Fruit fly (Drosophila melanogaster) whole organism, embryonic: ENCODE results near the gene Ir25a.
A peak's percentile ranks its signal among the peaks of the same experiment; 100 is the strongest.

Experiments
- ATbp ChIP-seq: fragments of 200-800 bp; sonication (Bioruptor generic); optimal IDR thresholded peaks from 2 replicates; lab custom pipeline; 2017; ENCODE audit warnings: missing biosample characterization, mild to moderate bottlenecking, missing genetic modification characterization, missing genetic modification reagents
- Aef1 ChIP-seq: fragments of 200-800 bp; sonication (Bioruptor generic); IDR thresholded peaks from 3 replicates; pipeline ENCODE4 v1.3.6; 2022; ENCODE audit warnings: missing biosample characterization, missing genetic modification characterization
- Atf6 ChIP-seq: fragments of 200-800 bp; sonication (Bioruptor generic); IDR thresholded peaks from 2 replicates; pipeline ENCODE4 v1.3.6; 2022; ENCODE audit warnings: missing biosample characterization, missing genetic modification characterization
- CG10267 ChIP-seq: fragments of 200-800 bp; sonication (Bioruptor generic); optimal IDR thresholded peaks from 2 replicates; lab custom pipeline; 2018; ENCODE audit warnings: missing biosample characterization, mild to moderate bottlenecking, missing genetic modification characterization, moderate library complexity
- CG11398 ChIP-seq: fragments of 200-800 bp; sonication (Bioruptor generic); optimal IDR thresholded peaks from 2 replicates; lab custom pipeline; 2016; ENCODE audit warnings: missing biosample characterization, missing genetic modification characterization
- CG12391 ChIP-seq: fragments of 200-800 bp; sonication (Bioruptor generic); optimal IDR thresholded peaks from 3 replicates; lab custom pipeline; 2018; ENCODE audit warnings: missing biosample characterization, mild to moderate bottlenecking, missing genetic modification characterization, moderate library complexity
- CG12659 ChIP-seq: fragments of 200-800 bp; sonication (Bioruptor generic); optimal IDR thresholded peaks from 3 replicates; lab custom pipeline; 2017; ENCODE audit warnings: mild to moderate bottlenecking, missing biosample characterization, missing genetic modification reagents, missing genetic modification characterization
- CG14441 ChIP-seq: fragments of 200-800 bp; sonication (Bioruptor generic); IDR thresholded peaks from 2 replicates; pipeline ENCODE4 v1.3.6; 2022; ENCODE audit warnings: missing biosample characterization, missing genetic modification characterization
- CG17359 ChIP-seq: fragments of 200-800 bp; sonication (Bioruptor generic); optimal IDR thresholded peaks from 3 replicates; lab custom pipeline; 2018; ENCODE audit warnings: missing biosample characterization, mild to moderate bottlenecking, missing genetic modification characterization, moderate library complexity
- CG17385 ChIP-seq: fragments of 200-800 bp; sonication (Bioruptor generic); optimal IDR thresholded peaks from 3 replicates; lab custom pipeline; 2018; ENCODE audit warnings: missing biosample characterization, mild to moderate bottlenecking, missing genetic modification characterization
- CG17568 ChIP-seq: fragments of 200-800 bp; sonication (Bioruptor generic); optimal IDR thresholded peaks from 2 replicates; lab custom pipeline; 2018; ENCODE audit warnings: missing biosample characterization, mild to moderate bottlenecking, missing genetic modification characterization, moderate library complexity
- CG17912 ChIP-seq: fragments of 200-800 bp; sonication (Bioruptor generic); optimal IDR thresholded peaks from 2 replicates; lab custom pipeline; 2018; ENCODE audit warnings: missing biosample characterization, mild to moderate bottlenecking, missing genetic modification characterization
- CG18619 ChIP-seq: fragments of 200-800 bp; sonication (Bioruptor generic); optimal IDR thresholded peaks from 3 replicates; lab custom pipeline; 2017; ENCODE audit warnings: missing biosample characterization, mild to moderate bottlenecking, missing genetic modification characterization
- CG2129 ChIP-seq: fragments of 200-800 bp; sonication (Bioruptor generic); IDR thresholded peaks from 2 replicates; pipeline ENCODE4 v1.3.6; 2022; ENCODE audit warnings: missing biosample characterization, missing genetic modification characterization; ENCODE audit not compliant: partially characterized antibody
- CG30403 ChIP-seq: fragments of 200-800 bp; sonication (Bioruptor generic); optimal IDR thresholded peaks from 3 replicates; lab custom pipeline; 2016; ENCODE audit warnings: missing biosample characterization, missing genetic modification characterization
- CG30431 ChIP-seq: fragments of 200-800 bp; sonication (Bioruptor generic); optimal IDR thresholded peaks from 2 replicates; lab custom pipeline; 2017; ENCODE audit warnings: missing biosample characterization, missing genetic modification characterization
- CG32767 ChIP-seq: fragments of 200-800 bp; sonication (Bioruptor generic); IDR thresholded peaks from 2 replicates; pipeline ENCODE4 v1.3.6; 2022; ENCODE audit warnings: missing biosample characterization, missing genetic modification characterization
- CG34422 ChIP-seq: fragments of 200-800 bp; sonication (Bioruptor generic); IDR thresholded peaks from 3 replicates; pipeline ENCODE4 v1.3.6; 2022; ENCODE audit warnings: missing biosample characterization, missing genetic modification characterization
- CG4282 ChIP-seq: fragments of 200-800 bp; sonication (Bioruptor generic); optimal IDR thresholded peaks from 2 replicates; lab custom pipeline; 2016; ENCODE audit warnings: missing biosample characterization, missing genetic modification characterization
- CG4424 ChIP-seq: fragments of 200-800 bp; sonication (Bioruptor generic); optimal IDR thresholded peaks from 3 replicates; lab custom pipeline; 2016; ENCODE audit warnings: missing biosample characterization, missing genetic modification characterization
- CG6254 ChIP-seq: fragments of 200-800 bp; sonication (Bioruptor generic); optimal IDR thresholded peaks from 3 replicates; lab custom pipeline; 2017; ENCODE audit warnings: mild to moderate bottlenecking, missing biosample characterization, missing genetic modification reagents, missing genetic modification characterization
- CG6683 ChIP-seq: fragments of 200-800 bp; sonication (Bioruptor generic); optimal IDR thresholded peaks from 2 replicates; lab custom pipeline; 2017; ENCODE audit warnings: missing biosample characterization, mild to moderate bottlenecking, missing genetic modification characterization, missing genetic modification reagents
- CG8478 ChIP-seq: fragments of >200 bp; optimal IDR thresholded peaks from 2 replicates; lab custom pipeline; 2018
- CG9817 ChIP-seq: fragments of 200-800 bp; sonication (Bioruptor generic); optimal IDR thresholded peaks from 2 replicates; lab custom pipeline; 2018; ENCODE audit warnings: missing biosample characterization, mild to moderate bottlenecking, missing genetic modification characterization, moderate library complexity
- CG9932 ChIP-seq: fragments of 200-800 bp; sonication (Bioruptor generic); IDR thresholded peaks from 2 replicates; pipeline ENCODE4 v1.3.6; 2022; ENCODE audit warnings: missing biosample characterization, missing genetic modification characterization
- Dbx ChIP-seq: fragments of 200-800 bp; sonication (Bioruptor generic); IDR thresholded peaks from 3 replicates; pipeline ENCODE4 v1.3.6; 2022; ENCODE audit warnings: missing biosample characterization, missing genetic modification characterization
- E2f1 ChIP-seq: fragments of 200-800 bp; sonication (Bioruptor generic); IDR thresholded peaks from 2 replicates; pipeline ENCODE4 v1.3.6; 2022; ENCODE audit warnings: missing biosample characterization, missing genetic modification characterization
- Eip74EF ChIP-seq, 2 experiments: fragments of 200-800 bp in 1 of 2; fragments of >200 bp in 1 of 2; sonication (Bioruptor generic) in 1 of 2; optimal IDR thresholded peaks; 2 replicates each; lab custom pipeline; 2017 to 2019; ENCODE audit warnings: missing biosample characterization in 2 of 2, missing genetic modification characterization in 2 of 2, mild to moderate bottlenecking in 1 of 2, moderate library complexity in 1 of 2
- Fer3 ChIP-seq: fragments of 200-800 bp; sonication (Bioruptor generic); optimal IDR thresholded peaks from 2 replicates; lab custom pipeline; 2018; ENCODE audit warnings: missing biosample characterization, mild to moderate bottlenecking, missing genetic modification characterization, moderate library complexity
- Med ChIP-seq: fragments of 200-800 bp; sonication (Bioruptor generic); peaks from one replicate; lab custom pipeline; 2016; ENCODE audit warnings: missing biosample characterization, missing genetic modification characterization, mild to moderate bottlenecking, inconsistent platforms, moderate library complexity
- Spps ChIP-seq: fragments of 200-800 bp; sonication (Bioruptor generic); optimal IDR thresholded peaks from 2 replicates; lab custom pipeline; 2018; ENCODE audit warnings: missing biosample characterization, mild to moderate bottlenecking, missing genetic modification characterization
- Xbp1 ChIP-seq: fragments of 200-800 bp; sonication (Bioruptor generic); optimal IDR thresholded peaks from 3 replicates; lab custom pipeline; 2016; ENCODE audit warnings: missing biosample characterization, mild to moderate bottlenecking, missing genetic modification characterization
- caup ChIP-seq: fragments of 200-800 bp; sonication (Bioruptor generic); optimal IDR thresholded peaks from 3 replicates; lab custom pipeline; 2017; ENCODE audit warnings: missing biosample characterization, mild to moderate bottlenecking, missing genetic modification characterization, moderate library complexity; ENCODE audit not compliant: severe bottlenecking
- chn ChIP-seq: fragments of 200-800 bp; sonication (Bioruptor generic); optimal IDR thresholded peaks from 2 replicates; lab custom pipeline; 2016; ENCODE audit warnings: missing biosample characterization, missing genetic modification characterization
- crol ChIP-seq: fragments of 200-800 bp; sonication (Bioruptor generic); IDR thresholded peaks from 2 replicates; pipeline ENCODE4 v1.3.6; 2022; ENCODE audit warnings: missing biosample characterization, missing genetic modification characterization
- dpn ChIP-seq, 2 experiments: fragments of 200-800 bp; sonication (Bioruptor generic); optimal IDR thresholded peaks; 3 replicates each; lab custom pipeline; 2016; ENCODE audit warnings: missing biosample characterization in 2 of 2, missing genetic modification characterization in 2 of 2
- esg ChIP-seq: fragments of 200-800 bp; sonication (Bioruptor generic); conservative IDR thresholded peaks from 2 replicates; pipeline ENCODE4 v1.3.6; 2022; ENCODE audit warnings: missing biosample characterization, missing genetic modification characterization
- fd3F ChIP-seq: fragments of 200-800 bp; sonication (Bioruptor generic); optimal IDR thresholded peaks from 2 replicates; lab custom pipeline; 2018; ENCODE audit warnings: missing biosample characterization, mild to moderate bottlenecking, missing genetic modification characterization, moderate library complexity
- hkb ChIP-seq, 2 experiments: fragments of 200-800 bp in 1 of 2; fragments of >200 bp in 1 of 2; sonication (Bioruptor generic) in 1 of 2; IDR thresholded peaks in 1 of 2; optimal IDR thresholded peaks in 1 of 2; 2 replicates each; pipeline versions ENCODE4 v1.3.6 to Lab custom; 2017 to 2022; ENCODE audit warnings: missing biosample characterization in 1 of 2, missing genetic modification characterization in 1 of 2
- kah ChIP-seq: fragments of 200-800 bp; sonication (Bioruptor generic); optimal IDR thresholded peaks from 2 replicates; lab custom pipeline; 2018; ENCODE audit warnings: missing biosample characterization, mild to moderate bottlenecking, missing genetic modification characterization
- kni ChIP-seq: fragments of 200-800 bp; sonication (Bioruptor generic); optimal IDR thresholded peaks from 3 replicates; lab custom pipeline; 2017; ENCODE audit warnings: mild to moderate bottlenecking, missing biosample characterization, missing genetic modification reagents, missing genetic modification characterization
- lab ChIP-seq: fragments of 200-800 bp; sonication (Bioruptor generic); optimal IDR thresholded peaks from 3 replicates; lab custom pipeline; 2017; ENCODE audit warnings: missing biosample characterization, missing genetic modification characterization, mild to moderate bottlenecking, moderate library complexity, missing genetic modification reagents
- lov ChIP-seq, 2 experiments: fragments of 200-800 bp in 1 of 2; fragments of >200 bp in 1 of 2; sonication (Bioruptor generic) in 1 of 2; IDR thresholded peaks in 1 of 2; optimal IDR thresholded peaks in 1 of 2; 2 replicates in 1 of 2; 3 replicates in 1 of 2; pipeline versions ENCODE4 v1.3.6 to Lab custom; 2017 to 2022; ENCODE audit warnings: missing biosample characterization in 1 of 2, missing genetic modification characterization in 1 of 2
- mam ChIP-seq: fragments of 200-800 bp; sonication (Bioruptor generic); optimal IDR thresholded peaks from 3 replicates; lab custom pipeline; 2016; ENCODE audit warnings: missing biosample characterization, missing genetic modification characterization
- phol ChIP-seq: fragments of 200-800 bp; sonication (Bioruptor generic); optimal IDR thresholded peaks from 3 replicates; lab custom pipeline; 2018; ENCODE audit warnings: missing biosample characterization, mild to moderate bottlenecking, missing genetic modification characterization, moderate library complexity
- sens-2 ChIP-seq: fragments of 200-800 bp; sonication (Bioruptor generic); IDR thresholded peaks from 2 replicates; pipeline ENCODE4 v1.3.6; 2022; ENCODE audit warnings: missing biosample characterization, missing genetic modification characterization
- tx ChIP-seq: fragments of 200-800 bp; sonication (Bioruptor generic); optimal IDR thresholded peaks from 2 replicates; lab custom pipeline; 2016; ENCODE audit warnings: missing biosample characterization, missing genetic modification characterization
- zen ChIP-seq: fragments of 200-800 bp; sonication (Bioruptor generic); optimal IDR thresholded peaks from 3 replicates; lab custom pipeline; 2018; ENCODE audit warnings: missing biosample characterization, mild to moderate bottlenecking, missing genetic modification characterization, moderate library complexity
- zfh1 ChIP-seq: fragments of 200-800 bp; sonication (Bioruptor generic); IDR thresholded peaks from 3 replicates; pipeline ENCODE4 v1.3.6; 2022; ENCODE audit warnings: missing biosample characterization, missing genetic modification characterization

The Ir25a gene

DNA sequence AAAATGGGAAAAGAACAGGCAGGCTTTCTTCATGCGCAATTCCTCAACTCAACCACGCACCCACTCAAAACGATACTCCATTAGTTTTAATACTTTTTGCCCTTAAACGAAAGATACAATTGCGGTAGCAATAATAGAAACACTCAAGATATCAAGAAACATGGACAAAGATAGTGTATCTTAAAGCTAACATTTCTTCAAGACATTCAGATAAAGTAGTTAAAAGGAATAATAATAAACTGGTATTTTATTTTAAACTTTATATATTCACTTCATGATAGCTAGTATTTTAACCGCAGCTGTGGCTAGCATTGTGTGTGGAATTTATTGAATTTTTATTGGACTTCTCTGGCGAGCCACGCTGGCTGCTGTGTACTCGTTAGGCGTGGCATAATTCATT lies 21.0 kb upstream of the Ir25a start (continued):
- TF ChIP-seq lov (optimal IDR thresholded peaks at IDR 0.05; lab: Kevin White, UChicago) (no peak), lov (GFP tag; IDR thresholded peaks at IDR 0.05; lab: Robert Waterston, UW) (no peak), ATbp (GFP tag; lab: Kevin White, UChicago) (peak; percentile 63), hkb (optimal IDR thresholded peaks at IDR 0.05; lab: Kevin White, UChicago) (no peak), hkb (GFP tag; IDR thresholded peaks at IDR 0.05; lab: Robert Waterston, UW) (peak; percentile 68), CG9932 (GFP tag; lab: Robert Waterston, UW) (no peak), CG12391 (tag; lab: Kevin White, UChicago) (peak; percentile 83), Xbp1 (GFP tag; lab: Kevin White, UChicago) (peak; percentile 50), Aef1 (peak; percentile 33; the same call in 1 of the 3 replicates), dpn (GFP tag; optimal IDR thresholded peaks at IDR 0.05; lab: Kevin White, UChicago) (peak in 1 of 2 experiments; percentile 43), CG17385 (GFP tag; lab: Kevin White, UChicago) (peak; percentile 68), CG11398 (GFP tag; lab: Kevin White, UChicago) (no peak), Fer3 (tag; lab: Kevin White, UChicago) (peak; percentile 68), CG17568 (GFP tag; lab: Kevin White, UChicago) (peak; percentile 56), CG12659 (peak; percentile 48), CG9817 (peak; percentile 9), kni (GFP tag; lab: Kevin White, UChicago) (no peak), CG6683 (GFP tag; lab: Kevin White, UChicago) (peak; percentile 52), CG6254 (peak; percentile 50), CG4282 (no peak), Atf6 (GFP tag; lab: Robert Waterston, UW) (peak; percentile 53; the same call in 1 of the 2 replicates), tx (GFP tag; lab: Kevin White, UChicago) (no peak), CG32767 (GFP tag; lab: Robert Waterston, UW) (peak; percentile 71), Spps (tag; lab: Kevin White, UChicago) (peak; percentile 57), lab (GFP tag; lab: Kevin White, UChicago) (peak; percentile 82), Eip74EF (GFP tag; optimal IDR thresholded peaks at IDR 0.05; lab: Kevin White, UChicago) (peak in 1 of 2 experiments; percentile 2), sens-2 (GFP tag; lab: Robert Waterston, UW) (peak; percentile 53; the same call in 1 of the 2 replicates), esg (peak; percentile 71), mam (peak; percentile 19), fd3F (peak; percentile 9), crol (GFP tag; lab: Robert Waterston, UW) (no peak), phol (tag; lab: Kevin White, UChicago) (peak; percentile 76), CG8478 (no peak), kah (GFP tag; lab: Kevin White, UChicago) (peak; percentile 20), chn (GFP tag; lab: Kevin White, UChicago) (peak; percentile 20), CG2129 (no peak), Dbx (0 out of 3 replicates have a peak, but pooled peaks have one; percentile 29), Med (peak; percentile 71), CG17912 (no peak), CG4424 (peak; percentile 58), E2f1 (no peak), CG10267 (tag; lab: Kevin White, UChicago) (peak; percentile 72), CG30403 (peak; percentile 60), CG14441 (peak; percentile 63), CG30431 (GFP tag; lab: Kevin White, UChicago) (no peak), CG18619 (GFP tag; lab: Kevin White, UChicago) (peak; percentile 5), caup (peak; percentile 30), zfh1 (GFP tag; lab: Robert Waterston, UW) (peak; percentile 44; the same call in 1 of the 3 replicates), CG17359 (tag; lab: Kevin White, UChicago) (peak; percentile 82), CG34422 (GFP tag; lab: Robert Waterston, UW) (peak; percentile 68), zen (tag; lab: Kevin White, UChicago) (peak; percentile 65)
